Worm (Caenorhabditis elegans): ENCODE measurements around the gene ZC239.21.
"Not testable (repeated sequence)": the region's sequence is repeated elsewhere in the genome, so short reads cannot be mapped to it uniquely, and the experiment has no call there.

ce11 chrII:3189038-3189437 lies 17.7 kb upstream of the ZC239.21 start, which contains the start of gene Y27F2A.11:
- not testable (repeated sequence) for TF ChIP-seq T22C8.4 (GFP tag; IDR thresholded peaks at IDR 0.05); cog-1 (tag; optimal IDR thresholded peaks at IDR 0.05); ztf-23 (GFP tag; IDR thresholded peaks at IDR 0.05); ref-1 (GFP tag; conservative IDR thresholded peaks at IDR 0.05)

All from whole organism, midembryonic.